Fruit fly (Drosophila melanogaster): Measurements from ENCODE around the gene CG11050.
A peak's percentile ranks its signal among the peaks of the same experiment; 100 is the strongest.

dm6 chr2L:6562358-6562687 is 48.5 kb upstream of the CG11050 start:
- TF ChIP-seq kay (GFP tag; ENCODE audit: borderline replicate concordance) (no peak), tj (GFP tag; optimal IDR thresholded peaks at IDR 0.05) (peak; percentile 94), CG14711 (tag; optimal IDR thresholded peaks at IDR 0.05) (no peak), CG7045 (GFP tag; optimal IDR thresholded peaks at IDR 0.05) (no peak), CG33017 (tag; optimal IDR thresholded peaks at IDR 0.05) (no peak), bab1 (GFP tag; optimal IDR thresholded peaks at IDR 0.05) (no peak), pad (GFP tag; optimal IDR thresholded peaks at IDR 0.05) (no peak)

Data from whole organism, adult.